Worm (Caenorhabditis elegans) whole organism, L1 larva: Measurements from ENCODE around the gene B0454.26.

ENCODE experiments used
- C16A3.4 ChIP-seq: fragments of 150-350 bp; optimal IDR thresholded peaks from 2 replicates; lab custom pipeline; 2014; ENCODE audit warnings: missing biosample characterization, missing genetic modification characterization
- alr-1 ChIP-seq: fragments of 200-800 bp; sonication (Bioruptor generic); optimal IDR thresholded peaks from 2 replicates; lab custom pipeline; 2018; ENCODE audit warnings: borderline replicate concordance, mild to moderate bottlenecking, missing genetic modification characterization, missing compliant biosample characterization
- ceh-8 ChIP-seq: fragments of 200-800 bp; sonication (Bioruptor generic); optimal IDR thresholded peaks from 2 replicates; lab custom pipeline; 2018; ENCODE audit warnings: mild to moderate bottlenecking, missing genetic modification characterization, moderate library complexity, missing compliant biosample characterization
- ceh-90 ChIP-seq: sonication (generic microtip); optimal IDR thresholded peaks from 2 replicates; lab custom pipeline; 2016; ENCODE audit warnings: missing genetic modification characterization, missing compliant biosample characterization
- ces-1 ChIP-seq: fragments of 150-350 bp; optimal IDR thresholded peaks from 2 replicates; lab custom pipeline; 2014; ENCODE audit warnings: missing biosample characterization, missing genetic modification reagents, missing genetic modification characterization
- dpl-1 ChIP-seq, 3 experiments: fragments of 150-350 bp in 2 of 3; sonication (generic microtip) in 1 of 3; optimal IDR thresholded peaks; 2 replicates each; lab custom pipeline; 2014 to 2017; ENCODE audit warnings: missing biosample characterization in 3 of 3, missing genetic modification characterization in 3 of 3, missing genetic modification reagents in 3 of 3
- efl-3 ChIP-seq: fragments of 200-800 bp; sonication (Bioruptor generic); optimal IDR thresholded peaks from 2 replicates; lab custom pipeline; 2018; ENCODE audit warnings: mild to moderate bottlenecking, missing genetic modification characterization, missing compliant biosample characterization
- egl-27 ChIP-seq, 2 experiments: fragments of 150-350 bp in 1 of 2; sonication (generic microtip); optimal IDR thresholded peaks; 3 replicates each; lab custom pipeline; 2017 to 2018; ENCODE audit warnings: missing biosample characterization in 2 of 2, missing genetic modification characterization in 2 of 2, missing genetic modification reagents in 2 of 2
- elt-2 ChIP-seq: sonication (generic microtip); optimal IDR thresholded peaks from 2 replicates; lab custom pipeline; 2016; ENCODE audit warnings: missing genetic modification characterization, mild to moderate bottlenecking, inconsistent platforms, missing compliant biosample characterization, missing genetic modification reagents
- elt-3 ChIP-seq, 6 experiments: fragments of 150-350 bp in 1 of 6; sonication (generic microtip); optimal IDR thresholded peaks; 2 replicates each; lab custom pipeline; 2017 to 2018; ENCODE audit warnings: missing biosample characterization in 6 of 6, missing genetic modification characterization in 6 of 6, inconsistent platforms in 1 of 6
- fkh-4 ChIP-seq: sonication (generic microtip); optimal IDR thresholded peaks from 2 replicates; lab custom pipeline; 2016; ENCODE audit warnings: missing compliant biosample characterization, missing genetic modification characterization, borderline replicate concordance
- grh-1 ChIP-seq: fragments of 200-800 bp; sonication (Bioruptor generic); IDR thresholded peaks from 2 replicates; pipeline ENCODE4 v1.3.6; 2022; ENCODE audit warnings: missing genetic modification reagents, missing genetic modification characterization, missing compliant biosample characterization
- hpl-2 ChIP-seq: fragments of 150-350 bp; optimal IDR thresholded peaks from 2 replicates; lab custom pipeline; 2014; ENCODE audit warnings: missing biosample characterization, missing genetic modification reagents, missing genetic modification characterization
- irx-1 ChIP-seq: sonication (generic microtip); optimal IDR thresholded peaks from 2 replicates; lab custom pipeline; 2016; ENCODE audit warnings: missing genetic modification characterization, missing compliant biosample characterization
- isw-1 ChIP-seq: fragments of 200-800 bp; sonication (Bioruptor generic); IDR thresholded peaks from 2 replicates; pipeline ENCODE4 v1.3.6; 2022; ENCODE audit warnings: missing genetic modification characterization, missing compliant biosample characterization
- lin-35 ChIP-seq, 2 experiments: fragments of 150-350 bp; optimal IDR thresholded peaks; 2 replicates each; lab custom pipeline; 2014; ENCODE audit warnings: missing biosample characterization in 2 of 2, missing genetic modification characterization in 2 of 2, missing genetic modification reagents in 2 of 2
- lin-39 ChIP-seq: fragments of 150-350 bp; optimal IDR thresholded peaks from 2 replicates; lab custom pipeline; 2014; ENCODE audit warnings: missing biosample characterization, missing genetic modification reagents, missing genetic modification characterization
- lir-3 ChIP-seq: sonication (generic microtip); optimal IDR thresholded peaks from 2 replicates; lab custom pipeline; 2016; ENCODE audit warnings: mild to moderate bottlenecking, missing genetic modification characterization, moderate library complexity, missing compliant biosample characterization; ENCODE audit not compliant: poor library complexity
- lsy-2 ChIP-seq, 2 experiments: fragments of 150-350 bp; optimal IDR thresholded peaks; 2 replicates each; lab custom pipeline; 2014; ENCODE audit warnings: missing biosample characterization in 2 of 2, missing genetic modification characterization in 2 of 2
- mab-9 ChIP-seq: fragments of 200-800 bp; sonication (Bioruptor generic); IDR thresholded peaks from 2 replicates; pipeline ENCODE4 v1.3.6; 2022; ENCODE audit warnings: missing genetic modification reagents, missing genetic modification characterization, missing compliant biosample characterization
- mef-2 ChIP-seq: fragments of 150-350 bp; optimal IDR thresholded peaks from 2 replicates; lab custom pipeline; 2014; ENCODE audit warnings: missing biosample characterization, missing genetic modification characterization
- mep-1 ChIP-seq: fragments of 150-350 bp; optimal IDR thresholded peaks from 2 replicates; lab custom pipeline; 2014; ENCODE audit warnings: missing biosample characterization, missing genetic modification characterization
- nhr-11 ChIP-seq: fragments of 150-350 bp; optimal IDR thresholded peaks from 2 replicates; lab custom pipeline; 2014; ENCODE audit warnings: missing biosample characterization, missing genetic modification characterization
- nhr-19 ChIP-seq: fragments of 200-800 bp; sonication (Bioruptor generic); conservative IDR thresholded peaks from 2 replicates; pipeline ENCODE4 v1.3.6; 2022; ENCODE audit warnings: missing genetic modification characterization, missing compliant biosample characterization
- nhr-20 ChIP-seq: sonication (generic microtip); optimal IDR thresholded peaks from 2 replicates; lab custom pipeline; 2016; ENCODE audit warnings: mild to moderate bottlenecking, missing genetic modification characterization, missing compliant biosample characterization
- nhr-237 ChIP-seq: fragments of 150-350 bp; optimal IDR thresholded peaks from 2 replicates; lab custom pipeline; 2014; ENCODE audit warnings: missing biosample characterization, missing genetic modification characterization
- nhr-28 ChIP-seq: fragments of 150-350 bp; optimal IDR thresholded peaks from 2 replicates; lab custom pipeline; 2014; ENCODE audit warnings: missing biosample characterization, missing genetic modification characterization
- nhr-76 ChIP-seq: sonication (generic microtip); optimal IDR thresholded peaks from 2 replicates; lab custom pipeline; 2017; ENCODE audit warnings: missing biosample characterization, missing genetic modification characterization
- nhr-77 ChIP-seq: fragments of 150-350 bp; optimal IDR thresholded peaks from 2 replicates; lab custom pipeline; 2014; ENCODE audit warnings: missing biosample characterization, missing genetic modification characterization
- pax-3 ChIP-seq: fragments of 200-800 bp; sonication (Bioruptor generic); optimal IDR thresholded peaks from 2 replicates; lab custom pipeline; 2018; ENCODE audit warnings: mild to moderate bottlenecking, missing genetic modification characterization, moderate library complexity, missing compliant biosample characterization
- snpc-4 ChIP-seq: fragments of 150-350 bp; optimal IDR thresholded peaks from 2 replicates; lab custom pipeline; 2014; ENCODE audit warnings: missing biosample characterization, missing genetic modification characterization
- snu-23 ChIP-seq: sonication (generic microtip); optimal IDR thresholded peaks from 2 replicates; lab custom pipeline; 2016; ENCODE audit warnings: missing genetic modification characterization, missing compliant biosample characterization
- sptf-1 ChIP-seq: fragments of 150-350 bp; optimal IDR thresholded peaks from 2 replicates; lab custom pipeline; 2014; ENCODE audit warnings: missing biosample characterization, missing genetic modification characterization
- swsn-7 ChIP-seq: sonication (generic microtip); optimal IDR thresholded peaks from 2 replicates; lab custom pipeline; 2016; ENCODE audit warnings: missing genetic modification characterization, missing compliant biosample characterization
- unc-62 ChIP-seq: fragments of 150-350 bp; optimal IDR thresholded peaks from 2 replicates; lab custom pipeline; 2014; ENCODE audit warnings: missing biosample characterization, missing genetic modification reagents, missing genetic modification characterization
- vab-15 ChIP-seq: sonication (generic microtip); optimal IDR thresholded peaks from 2 replicates; lab custom pipeline; 2017; ENCODE audit warnings: missing genotype, mild to moderate bottlenecking, missing genetic modification characterization, missing compliant biosample characterization
- zag-1 ChIP-seq: fragments of 150-350 bp; optimal IDR thresholded peaks from 2 replicates; lab custom pipeline; 2014; ENCODE audit warnings: missing biosample characterization, missing genetic modification characterization
- ztf-4 ChIP-seq: fragments of 150-350 bp; optimal IDR thresholded peaks from 2 replicates; lab custom pipeline; 2014; ENCODE audit warnings: missing biosample characterization, missing genetic modification characterization

Gene B0454.26

DNA sequence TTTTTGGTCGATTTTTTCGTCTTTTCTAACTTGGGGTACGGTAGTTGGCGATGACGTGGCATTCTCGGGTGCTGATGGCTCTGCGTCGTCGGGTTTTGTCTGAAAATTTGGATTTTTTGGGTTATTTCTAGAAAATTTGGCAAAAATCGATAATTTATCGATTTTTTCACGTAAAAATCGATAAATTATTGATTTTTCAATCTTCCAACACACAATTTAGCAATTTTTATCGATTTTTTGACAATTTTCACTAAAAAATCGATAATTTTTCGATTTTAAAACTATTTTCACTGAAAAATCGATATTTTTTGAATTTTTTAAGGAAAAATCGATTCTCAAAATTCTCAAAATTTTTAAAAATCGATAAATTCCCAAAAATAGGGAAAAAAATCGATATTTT, 24.5 kb upstream of the B0454.26 start:
- no peak for TF ChIP-seq irx-1 (tag; lab: Kevin White, UChicago)
- TF ChIP-seq zag-1 = no peak
- no peak for TF ChIP-seq nhr-77 (tag; lab: Kevin White, UChicago)
- no peak for TF ChIP-seq sptf-1 (tag; lab: Kevin White, UChicago)
- TF ChIP-seq efl-3 (GFP tag; lab: Kevin White, UChicago) = no peak
- TF ChIP-seq nhr-11 (tag; lab: Kevin White, UChicago) = no peak
- TF ChIP-seq nhr-237 (tag; lab: Kevin White, UChicago) = no peak

DNA sequence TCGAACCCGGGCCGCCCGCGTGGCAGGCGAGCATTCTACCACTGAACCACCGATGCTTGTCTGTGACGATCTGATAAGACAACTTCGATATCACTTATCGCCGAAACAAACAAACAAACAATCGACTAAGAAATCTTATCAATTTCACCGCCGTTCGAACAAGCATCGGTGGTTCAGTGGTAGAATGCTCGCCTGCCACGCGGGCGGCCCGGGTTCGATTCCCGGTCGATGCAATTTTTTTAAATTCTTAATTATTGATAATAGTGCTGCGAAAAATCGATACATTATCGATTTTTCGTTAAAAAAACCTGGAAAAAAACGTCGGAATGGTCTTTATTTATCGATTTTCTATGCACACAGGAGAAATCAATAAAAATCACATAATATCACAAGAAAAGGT, 23.9 kb upstream of the B0454.26 start:
- TF ChIP-seq elt-2 (tag; lab: Kevin White, UChicago) (peak; percentile 45), lin-35 (GFP tag; optimal IDR thresholded peaks at IDR 0.05; lab: Kevin White, UChicago) (peak in 1 of 2 experiments; percentile 3), egl-27 (tag; optimal IDR thresholded peaks at IDR 0.05; lab: Kevin White, UChicago) (no peak), lsy-2 (tag; optimal IDR thresholded peaks at IDR 0.05; lab: Kevin White, UChicago) (peak in 1 of 2 experiments; percentile 42)

DNA sequence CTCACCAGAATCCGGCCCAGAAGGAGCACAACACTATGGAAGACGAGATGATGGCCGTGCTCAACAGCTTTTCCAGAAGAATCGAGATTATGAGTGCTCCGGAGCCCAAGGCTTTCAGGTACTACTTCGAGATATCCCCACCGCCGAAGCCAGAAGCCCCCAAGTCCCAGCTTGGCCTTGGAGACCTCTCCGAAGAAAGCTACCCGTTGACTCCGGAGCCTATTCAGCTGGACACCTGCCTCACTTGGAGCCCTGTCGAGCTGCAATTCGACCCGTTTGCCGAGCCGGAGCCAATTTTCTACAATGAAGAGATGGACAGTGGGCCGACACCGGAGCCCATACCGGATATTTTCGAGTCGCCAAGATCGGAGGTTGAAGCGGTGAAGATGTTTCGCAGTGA, 23.3 kb upstream of the B0454.26 start:
- TF ChIP-seq mab-9 (GFP tag; lab: Robert Waterston, UW) (no peak), ces-1 (GFP tag; lab: Kevin White, UChicago) (no peak), alr-1 (tag; lab: Kevin White, UChicago) (no peak), ztf-4 (tag; lab: Kevin White, UChicago) (no peak), nhr-28 (no peak), swsn-7 (tag; lab: Kevin White, UChicago) (no peak), unc-62 (GFP tag; lab: Kevin White, UChicago) (no peak), fkh-4 (no peak), vab-15 (tag; lab: Kevin White, UChicago) (no peak), C16A3.4 (no peak), nhr-77 (tag; lab: Kevin White, UChicago) (no peak), snpc-4 (tag; lab: Kevin White, UChicago) (no peak)

DNA sequence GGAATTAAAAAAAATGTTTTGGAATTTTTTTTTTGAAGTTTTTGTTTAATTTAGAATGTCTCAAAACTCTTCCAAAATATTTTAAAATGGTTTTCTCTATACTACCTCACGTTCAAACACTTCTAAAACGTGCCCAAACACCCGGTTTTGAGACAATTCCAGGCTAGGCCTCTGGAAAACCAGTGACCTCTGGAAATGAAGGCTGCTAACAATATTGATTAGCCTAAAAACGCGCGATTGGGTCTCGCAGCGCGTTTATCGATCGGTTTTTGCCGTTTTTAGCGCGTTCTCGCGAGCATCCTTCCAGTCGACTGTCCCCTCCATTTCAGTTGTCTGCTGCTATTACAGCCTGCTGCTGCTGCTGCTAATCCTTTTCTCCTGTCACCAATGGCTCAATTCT, 22.4 kb upstream of the B0454.26 start, which contains the start of gene Y25C1A.6:
Y25C1A.6 (plus strand) TSS at position 301 of the 400 bp plus-strand sequence.
- TF ChIP-seq elt-3 (tag; optimal IDR thresholded peaks at IDR 0.05; lab: Kevin White, UChicago) = no peak

DNA sequence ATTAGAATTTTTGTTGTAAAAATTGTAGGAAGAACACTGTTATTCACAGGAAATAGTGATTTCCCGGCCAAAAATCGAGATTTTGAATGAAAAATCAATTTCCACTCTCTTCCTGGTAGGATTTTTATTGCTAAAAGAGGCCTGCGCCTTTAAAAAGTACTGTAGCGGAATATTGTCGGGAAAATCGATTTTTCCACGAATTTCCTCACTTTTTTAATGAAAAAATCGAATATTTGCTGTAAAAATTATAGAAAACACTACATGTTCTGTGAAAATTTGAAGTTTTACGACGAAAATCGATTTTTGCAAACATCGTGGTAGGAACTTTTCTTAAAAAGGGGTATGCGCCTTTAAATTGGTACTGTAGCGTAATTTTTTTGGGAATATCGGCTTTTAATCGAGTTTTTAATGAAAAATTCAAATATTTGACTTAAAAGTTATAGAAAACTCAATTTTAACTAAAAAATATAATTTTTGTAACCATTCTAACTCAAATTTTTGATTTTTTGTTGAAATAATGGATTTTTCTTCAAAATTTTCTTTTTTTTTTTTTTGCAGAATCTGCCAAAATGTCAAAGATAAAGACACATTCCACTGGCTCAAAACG, 18.0 kb upstream of the B0454.26 start, which contains the start of gene lin-8:
lin-8 (plus strand) TSS at position 557 of the 607 bp plus-strand sequence.
- no peak for TF ChIP-seq nhr-19
- no peak for TF ChIP-seq lin-39
- no peak for TF ChIP-seq alr-1 (tag; lab: Kevin White, UChicago)
- TF ChIP-seq dpl-1 (GFP tag; optimal IDR thresholded peaks at IDR 0.05; lab: Kevin White, UChicago) = no peak
- TF ChIP-seq mep-1 = no peak
- TF ChIP-seq hpl-2 = no peak
- TF ChIP-seq lir-3 (tag; lab: Kevin White, UChicago) = no peak
- TF ChIP-seq zag-1 = no peak
- no peak for TF ChIP-seq pax-3 (tag; lab: Kevin White, UChicago)
- no peak for TF ChIP-seq mef-2 (tag; lab: Kevin White, UChicago)
- no peak for TF ChIP-seq grh-1 (GFP tag; lab: Robert Waterston, UW)
- TF ChIP-seq elt-3 (tag; optimal IDR thresholded peaks at IDR 0.05; lab: Kevin White, UChicago) = no peak
- TF ChIP-seq nhr-76 (tag; lab: Kevin White, UChicago) = no peak
- TF ChIP-seq snu-23 (GFP tag; lab: Kevin White, UChicago) = no peak
- no peak for TF ChIP-seq ceh-90 (tag; lab: Kevin White, UChicago)
- TF ChIP-seq ceh-8 (GFP tag; lab: Kevin White, UChicago) = no peak
- no peak for TF ChIP-seq nhr-20
- no peak for TF ChIP-seq isw-1 (GFP tag; lab: Robert Waterston, UW)
